Fruit fly (Drosophila melanogaster): ENCODE measurements around the gene Hk.

DNA sequence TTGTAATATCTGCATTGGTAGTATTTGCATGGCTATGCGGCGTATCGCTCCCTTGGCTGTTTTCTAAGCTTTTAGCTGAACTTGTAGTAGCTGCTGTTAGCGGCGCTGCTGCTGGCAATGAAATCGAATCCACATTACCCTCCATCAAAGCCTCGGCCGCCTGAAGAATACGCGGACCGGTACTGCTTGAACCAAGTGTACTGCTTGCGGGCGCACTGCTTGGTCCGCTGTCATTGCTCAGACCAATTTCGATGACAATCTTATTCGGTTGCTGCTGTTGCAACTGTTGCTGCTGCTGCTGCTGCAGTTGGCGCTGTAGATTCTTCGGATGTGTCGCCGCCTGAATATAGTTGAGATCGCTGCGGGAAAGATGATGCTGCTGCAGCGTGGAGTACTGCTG is 44.7 kb upstream of the Hk start:
- no peak for TF ChIP-seq kay (GFP tag; ENCODE audit: borderline replicate concordance)
- no peak for TF ChIP-seq Mnt (GFP tag; optimal IDR thresholded peaks at IDR 0.05)
- no peak for TF ChIP-seq bab1 (GFP tag; optimal IDR thresholded peaks at IDR 0.05)
- TF ChIP-seq ovo (GFP tag; optimal IDR thresholded peaks at IDR 0.05), result no peak
- TF ChIP-seq CG11617 (GFP tag; optimal IDR thresholded peaks at IDR 0.05), result no peak
- TF ChIP-seq cic (GFP tag; optimal IDR thresholded peaks at IDR 0.05), result no peak
- no peak for TF ChIP-seq Clk (GFP tag; optimal IDR thresholded peaks at IDR 0.05)
- no peak for TF ChIP-seq tj (GFP tag; optimal IDR thresholded peaks at IDR 0.05)
